Worm (Caenorhabditis elegans): ENCODE measurements around the gene K04A8.19.
"Not testable (repeated sequence)": the region's sequence is repeated elsewhere in the genome, so short reads cannot be mapped to it uniquely, and the experiment has no call there.

Gene K04A8.19

ce11 chrV:6554308-6554707 is at the start of gene K04A8.19:
K04A8.19 (minus strand) TSS chrV:6554408.
- TF ChIP-seq tab-1 (GFP tag; IDR thresholded peaks at IDR 0.05): no peak
- no peak for TF ChIP-seq klf-2 (GFP tag; conservative IDR thresholded peaks at IDR 0.05)

- no peak for TF ChIP-seq cog-1 (tag; optimal IDR thresholded peaks at IDR 0.05)
- TF ChIP-seq ztf-29 (GFP tag; IDR thresholded peaks at IDR 0.05): no peak
- TF ChIP-seq med-1 (GFP tag; optimal IDR thresholded peaks at IDR 0.05; ENCODE audit: insufficient read depth): no peak
- no peak for TF ChIP-seq ztf-23 (GFP tag; IDR thresholded peaks at IDR 0.05)
- TF ChIP-seq klf-2 (GFP tag; conservative IDR thresholded peaks at IDR 0.05): no peak
- TF ChIP-seq flt-1 (GFP tag; IDR thresholded peaks at IDR 0.05): no peak
- no peak for TF ChIP-seq ref-1 (GFP tag; conservative IDR thresholded peaks at IDR 0.05)
- TF ChIP-seq T22C8.4 (GFP tag; IDR thresholded peaks at IDR 0.05): no peak
- TF ChIP-seq tab-1 (GFP tag; IDR thresholded peaks at IDR 0.05): no peak
These were observed 48.4 kb upstream of the K04A8.19 start, which contains the start of gene ZK1055.6 for ce11 chrV:6602556-6603062. ZK1055.6 (minus strand) TSS chrV:6602606.

ce11 chrV:6593700-6594244 is 39.6 kb upstream of the K04A8.19 start, which contains the start of gene hcp-1:
hcp-1 (plus strand) TSS chrV:6594194.
- TF ChIP-seq cog-1 (tag; optimal IDR thresholded peaks at IDR 0.05) (no peak), klf-2 (GFP tag; conservative IDR thresholded peaks at IDR 0.05) (no peak), med-1 (GFP tag; optimal IDR thresholded peaks at IDR 0.05; ENCODE audit: insufficient read depth) (no peak), ztf-23 (GFP tag; IDR thresholded peaks at IDR 0.05) (no peak), ztf-29 (GFP tag; IDR thresholded peaks at IDR 0.05) (no peak), flt-1 (GFP tag; IDR thresholded peaks at IDR 0.05) (no peak)

- TF ChIP-seq klf-2 (GFP tag; conservative IDR thresholded peaks at IDR 0.05) (no peak), ztf-23 (GFP tag; IDR thresholded peaks at IDR 0.05) (no peak), ref-1 (GFP tag; conservative IDR thresholded peaks at IDR 0.05) (no peak), cog-1 (tag; optimal IDR thresholded peaks at IDR 0.05) (no peak), flt-1 (GFP tag; IDR thresholded peaks at IDR 0.05) (no peak), tab-1 (GFP tag; IDR thresholded peaks at IDR 0.05) (no peak), T22C8.4 (GFP tag; IDR thresholded peaks at IDR 0.05) (no peak), ztf-29 (GFP tag; IDR thresholded peaks at IDR 0.05) (no peak), med-1 (GFP tag; optimal IDR thresholded peaks at IDR 0.05; ENCODE audit: insufficient read depth) (no peak)
These were observed 36.1 kb upstream of the K04A8.19 start, which contains the start of gene ZK1055.2 for ce11 chrV:6590283-6590682. ZK1055.2 (plus strand) TSS chrV:6590583.

- not testable (repeated sequence) for TF ChIP-seq med-1 (GFP tag; optimal IDR thresholded peaks at IDR 0.05; ENCODE audit: insufficient read depth); T22C8.4 (GFP tag; IDR thresholded peaks at IDR 0.05); ztf-29 (GFP tag; IDR thresholded peaks at IDR 0.05)
These were observed 27.6 kb upstream of the K04A8.19 start, which contains the start of gene ZK1055.4 for ce11 chrV:6581762-6582161. ZK1055.4 (plus strand) TSS chrV:6582062.

ce11 chrV:6579992-6580391 is 25.8 kb upstream of the K04A8.19 start, which contains the start of gene EGAP9.3:
EGAP9.3 (minus strand) TSS chrV:6580122.
- TF ChIP-seq tab-1 (GFP tag; IDR thresholded peaks at IDR 0.05) (no peak), klf-2 (GFP tag; conservative IDR thresholded peaks at IDR 0.05) (no peak), flt-1 (GFP tag; IDR thresholded peaks at IDR 0.05) (no peak), ref-1 (GFP tag; conservative IDR thresholded peaks at IDR 0.05) (no peak), cog-1 (tag; optimal IDR thresholded peaks at IDR 0.05) (no peak), ztf-23 (GFP tag; IDR thresholded peaks at IDR 0.05) (no peak), ztf-29 (GFP tag; IDR thresholded peaks at IDR 0.05) (no peak), T22C8.4 (GFP tag; IDR thresholded peaks at IDR 0.05) (no peak), med-1 (GFP tag; optimal IDR thresholded peaks at IDR 0.05; ENCODE audit: insufficient read depth) (no peak)

- TF ChIP-seq ztf-23 (GFP tag; IDR thresholded peaks at IDR 0.05) (no peak), flt-1 (GFP tag; IDR thresholded peaks at IDR 0.05) (no peak), cog-1 (tag; optimal IDR thresholded peaks at IDR 0.05) (no peak), med-1 (GFP tag; optimal IDR thresholded peaks at IDR 0.05; ENCODE audit: insufficient read depth) (no peak), tab-1 (GFP tag; IDR thresholded peaks at IDR 0.05) (no peak), klf-2 (GFP tag; conservative IDR thresholded peaks at IDR 0.05) (no peak), ztf-29 (GFP tag; IDR thresholded peaks at IDR 0.05) (no peak), ref-1 (GFP tag; conservative IDR thresholded peaks at IDR 0.05) (no peak), T22C8.4 (GFP tag; IDR thresholded peaks at IDR 0.05) (no peak)
These were observed 22.4 kb upstream of the K04A8.19 start, which contains the start of gene EGAP9.4 for ce11 chrV:6576567-6576966. EGAP9.4 (plus strand) TSS chrV:6576867.

- TF ChIP-seq klf-2 (GFP tag; conservative IDR thresholded peaks at IDR 0.05) (no peak), med-1 (GFP tag; optimal IDR thresholded peaks at IDR 0.05; ENCODE audit: insufficient read depth) (no peak), T22C8.4 (GFP tag; IDR thresholded peaks at IDR 0.05) (no peak), cog-1 (tag; optimal IDR thresholded peaks at IDR 0.05) (no peak), flt-1 (GFP tag; IDR thresholded peaks at IDR 0.05) (no peak), ztf-29 (GFP tag; IDR thresholded peaks at IDR 0.05) (no peak), ref-1 (GFP tag; conservative IDR thresholded peaks at IDR 0.05) (no peak), ztf-23 (GFP tag; IDR thresholded peaks at IDR 0.05) (no peak)
These were observed 21.4 kb upstream of the K04A8.19 start, which contains the start of gene fut-2 for ce11 chrV:6575406-6576130. fut-2 (minus strand) TSS chrV:6575890.

ce11 chrV:6565851-6566386 is 11.7 kb upstream of the K04A8.19 start, which contains the start of gene K04A8.1:
K04A8.1 (plus strand) TSS chrV:6566336.
- TF ChIP-seq ztf-29 (GFP tag; IDR thresholded peaks at IDR 0.05) (no peak), ref-1 (GFP tag; conservative IDR thresholded peaks at IDR 0.05) (no peak), flt-1 (GFP tag; IDR thresholded peaks at IDR 0.05) (no peak), ztf-23 (GFP tag; IDR thresholded peaks at IDR 0.05) (no peak), T22C8.4 (GFP tag; IDR thresholded peaks at IDR 0.05) (no peak), cog-1 (tag; optimal IDR thresholded peaks at IDR 0.05) (no peak), tab-1 (GFP tag; IDR thresholded peaks at IDR 0.05) (no peak), med-1 (GFP tag; optimal IDR thresholded peaks at IDR 0.05; ENCODE audit: insufficient read depth) (no peak), klf-2 (GFP tag; conservative IDR thresholded peaks at IDR 0.05) (no peak)

All from whole organism, midembryonic.